Fruit fly (Drosophila melanogaster) whole organism, embryonic: ENCODE results near the gene Mco1.

ENCODE experiments used
- Antp ChIP-seq: fragments of 200-800 bp; sonication (Bioruptor generic); optimal IDR thresholded peaks from 3 replicates; lab custom pipeline; 2016; ENCODE audit warnings: missing biosample characterization, missing genetic modification characterization
- B-H2 ChIP-seq: fragments of 200-800 bp; sonication (Bioruptor generic); optimal IDR thresholded peaks from 2 replicates; lab custom pipeline; 2018; ENCODE audit warnings: missing biosample characterization, mild to moderate bottlenecking, missing genetic modification characterization
- CG10209 ChIP-seq: fragments of 200-800 bp; sonication (Bioruptor generic); optimal IDR thresholded peaks from 3 replicates; lab custom pipeline; 2017; ENCODE audit warnings: missing biosample characterization, mild to moderate bottlenecking, missing genetic modification characterization, missing genetic modification reagents
- CG10321 ChIP-seq: fragments of 200-800 bp; sonication (Bioruptor generic); IDR thresholded peaks from 2 replicates; pipeline ENCODE4 v1.3.6; 2022; ENCODE audit warnings: missing biosample characterization, missing genetic modification characterization
- CG11093 ChIP-seq: fragments of 200-800 bp; sonication (Bioruptor generic); IDR thresholded peaks from 3 replicates; pipeline ENCODE4 v1.3.6; 2022; ENCODE audit warnings: missing biosample characterization, missing genetic modification characterization
- CG11398 ChIP-seq: fragments of 200-800 bp; sonication (Bioruptor generic); optimal IDR thresholded peaks from 2 replicates; lab custom pipeline; 2016; ENCODE audit warnings: missing biosample characterization, missing genetic modification characterization
- CG11504 ChIP-seq: fragments of 200-800 bp; sonication (Bioruptor generic); optimal IDR thresholded peaks from 3 replicates; lab custom pipeline; 2019; ENCODE audit warnings: missing biosample characterization, mild to moderate bottlenecking, missing genetic modification characterization, moderate library complexity
- CG11560 ChIP-seq: fragments of 200-800 bp; sonication (Bioruptor generic); IDR thresholded peaks from 3 replicates; pipeline ENCODE4 v1.3.6; 2022; ENCODE audit warnings: missing biosample characterization, missing genetic modification characterization
- CG12071 ChIP-seq: fragments of 200-800 bp; sonication (Bioruptor generic); optimal IDR thresholded peaks from 3 replicates; lab custom pipeline; 2018; ENCODE audit warnings: missing biosample characterization, mild to moderate bottlenecking, missing genetic modification characterization
- CG12104 ChIP-seq: fragments of 200-800 bp; sonication (Bioruptor generic); optimal IDR thresholded peaks from 3 replicates; lab custom pipeline; 2016; ENCODE audit warnings: missing biosample characterization, missing genetic modification characterization
- CG2875 ChIP-seq: fragments of 200-800 bp; sonication (Bioruptor generic); optimal IDR thresholded peaks from 2 replicates; lab custom pipeline; 2017; ENCODE audit warnings: missing biosample characterization, mild to moderate bottlenecking, missing genetic modification characterization, missing genetic modification reagents
- CG32767 ChIP-seq: fragments of 200-800 bp; sonication (Bioruptor generic); IDR thresholded peaks from 2 replicates; pipeline ENCODE4 v1.3.6; 2022; ENCODE audit warnings: missing biosample characterization, missing genetic modification characterization
- CG33557 ChIP-seq: fragments of 200-800 bp; sonication (Bioruptor generic); optimal IDR thresholded peaks from 2 replicates; lab custom pipeline; 2019; ENCODE audit warnings: missing biosample characterization, mild to moderate bottlenecking, missing genetic modification characterization, moderate library complexity
- CG4328 ChIP-seq: fragments of 200-800 bp; sonication (Bioruptor generic); optimal IDR thresholded peaks from 3 replicates; lab custom pipeline; 2017; ENCODE audit warnings: missing biosample characterization, missing genetic modification reagents, missing genetic modification characterization
- CG4424 ChIP-seq: fragments of 200-800 bp; sonication (Bioruptor generic); optimal IDR thresholded peaks from 3 replicates; lab custom pipeline; 2016; ENCODE audit warnings: missing biosample characterization, missing genetic modification characterization
- CG4854 ChIP-seq: fragments of 200-800 bp; sonication (Bioruptor generic); optimal IDR thresholded peaks from 2 replicates; lab custom pipeline; 2016; ENCODE audit warnings: missing biosample characterization, missing genetic modification characterization, inconsistent platforms
- CG8388 ChIP-seq: fragments of 200-800 bp; sonication (Bioruptor generic); optimal IDR thresholded peaks from 2 replicates; lab custom pipeline; 2019; ENCODE audit warnings: missing biosample characterization, mild to moderate bottlenecking, missing genetic modification characterization, moderate library complexity
- CG8944 ChIP-seq: fragments of 200-800 bp; sonication (Bioruptor generic); optimal IDR thresholded peaks from 3 replicates; lab custom pipeline; 2016; ENCODE audit warnings: missing biosample characterization, missing genetic modification characterization
- CG9609 ChIP-seq: fragments of 200-800 bp; sonication (Bioruptor generic); optimal IDR thresholded peaks from 3 replicates; lab custom pipeline; 2016; ENCODE audit warnings: missing biosample characterization, missing genetic modification characterization
- CG9727 ChIP-seq: fragments of 200-800 bp; sonication (Bioruptor generic); optimal IDR thresholded peaks from 3 replicates; lab custom pipeline; 2017; ENCODE audit warnings: missing biosample characterization, mild to moderate bottlenecking, missing genetic modification characterization
- Dbx ChIP-seq: fragments of 200-800 bp; sonication (Bioruptor generic); IDR thresholded peaks from 3 replicates; pipeline ENCODE4 v1.3.6; 2022; ENCODE audit warnings: missing biosample characterization, missing genetic modification characterization
- Dll ChIP-seq: fragments of 200-800 bp; sonication (Bioruptor generic); IDR thresholded peaks from 4 replicates; pipeline ENCODE4 v1.3.6; 2022; ENCODE audit warnings: missing biosample characterization, missing genetic modification characterization; ENCODE audit not compliant: partially characterized antibody
- E2f1 ChIP-seq: fragments of 200-800 bp; sonication (Bioruptor generic); IDR thresholded peaks from 2 replicates; pipeline ENCODE4 v1.3.6; 2022; ENCODE audit warnings: missing biosample characterization, missing genetic modification characterization
- Ets65A ChIP-seq: fragments of 200-800 bp; sonication (Bioruptor generic); peaks from one replicate; lab custom pipeline; 2016; ENCODE audit warnings: missing biosample characterization, missing genetic modification characterization
- HmgD ChIP-seq: fragments of 200-800 bp; sonication (Bioruptor generic); optimal IDR thresholded peaks from 3 replicates; lab custom pipeline; 2016; ENCODE audit warnings: missing biosample characterization, missing genetic modification characterization
- Meics ChIP-seq: fragments of 200-800 bp; sonication (Bioruptor generic); optimal IDR thresholded peaks from 2 replicates; lab custom pipeline; 2017; ENCODE audit warnings: missing biosample characterization, mild to moderate bottlenecking, missing genetic modification characterization
- Ptx1 ChIP-seq: fragments of 200-800 bp; sonication (Bioruptor generic); IDR thresholded peaks from 2 replicates; pipeline ENCODE4 v1.3.6; 2022; ENCODE audit warnings: missing biosample characterization, missing genetic modification characterization
- Rfx ChIP-seq: fragments of 200-800 bp; sonication (Bioruptor generic); IDR thresholded peaks from 2 replicates; pipeline ENCODE4 v1.3.6; 2022; ENCODE audit warnings: missing biosample characterization, missing genetic modification characterization
- Sox100B ChIP-seq: fragments of 200-800 bp; sonication (Bioruptor generic); optimal IDR thresholded peaks from 3 replicates; lab custom pipeline; 2018; ENCODE audit warnings: missing biosample characterization, mild to moderate bottlenecking, missing genetic modification characterization
- Ssrp ChIP-seq: fragments of 200-800 bp; sonication (Bioruptor generic); optimal IDR thresholded peaks from 2 replicates; lab custom pipeline; 2018; ENCODE audit warnings: missing biosample characterization, mild to moderate bottlenecking, missing genetic modification characterization, moderate library complexity
- bbx ChIP-seq: fragments of 200-800 bp; sonication (Bioruptor generic); IDR thresholded peaks from 2 replicates; pipeline ENCODE4 v1.3.6; 2022; ENCODE audit warnings: missing biosample characterization, missing genetic modification characterization; ENCODE audit not compliant: partially characterized antibody
- caup ChIP-seq: fragments of 200-800 bp; sonication (Bioruptor generic); optimal IDR thresholded peaks from 3 replicates; lab custom pipeline; 2017; ENCODE audit warnings: missing biosample characterization, mild to moderate bottlenecking, missing genetic modification characterization, moderate library complexity; ENCODE audit not compliant: severe bottlenecking
- cwo ChIP-seq: fragments of 200-800 bp; sonication (Bioruptor generic); optimal IDR thresholded peaks from 3 replicates; lab custom pipeline; 2017; ENCODE audit warnings: missing biosample characterization, missing genetic modification characterization, mild to moderate bottlenecking, moderate library complexity, missing genetic modification reagents
- fru ChIP-seq: fragments of >200 bp; optimal IDR thresholded peaks from 2 replicates; lab custom pipeline; 2017
- gcm2 ChIP-seq: fragments of 200-800 bp; sonication (Bioruptor generic); optimal IDR thresholded peaks from 2 replicates; lab custom pipeline; 2016; ENCODE audit warnings: missing biosample characterization, missing genetic modification characterization
- grn ChIP-seq: fragments of 200-800 bp; sonication (Bioruptor generic); optimal IDR thresholded peaks from 3 replicates; lab custom pipeline; 2017; ENCODE audit warnings: missing biosample characterization, missing genetic modification characterization
- inv ChIP-seq: fragments of 200-800 bp; sonication (Bioruptor generic); IDR thresholded peaks from 2 replicates; pipeline ENCODE4 v1.3.6; 2022; ENCODE audit warnings: missing biosample characterization, missing genetic modification characterization; ENCODE audit not compliant: partially characterized antibody
- kah ChIP-seq: fragments of 200-800 bp; sonication (Bioruptor generic); optimal IDR thresholded peaks from 2 replicates; lab custom pipeline; 2018; ENCODE audit warnings: missing biosample characterization, mild to moderate bottlenecking, missing genetic modification characterization
- onecut ChIP-seq: fragments of 200-800 bp; sonication (Bioruptor generic); IDR thresholded peaks from 2 replicates; pipeline ENCODE4 v1.3.6; 2022; ENCODE audit warnings: missing biosample characterization, missing genetic modification characterization
- prd ChIP-seq, 3 experiments: fragments of >200 bp in 2 of 3; fragments of 200-800 bp in 1 of 3; sonication (Bioruptor generic) in 1 of 3; optimal IDR thresholded peaks in 2 of 3; IDR thresholded peaks in 1 of 3; 2 replicates in 2 of 3; 3 replicates in 1 of 3; pipeline versions ENCODE4 v1.3.6 to Lab custom; 2017 to 2022; ENCODE audit warnings: missing biosample characterization in 1 of 3, missing genetic modification characterization in 1 of 3
- pzg ChIP-seq: fragments of 200-800 bp; sonication (Bioruptor generic); optimal IDR thresholded peaks from 3 replicates; lab custom pipeline; 2018; ENCODE audit warnings: missing biosample characterization, mild to moderate bottlenecking, missing genetic modification characterization, moderate library complexity
- ranshi ChIP-seq: fragments of 200-800 bp; sonication (Bioruptor generic); IDR thresholded peaks from 2 replicates; pipeline ENCODE4 v1.3.6; 2022; ENCODE audit warnings: missing biosample characterization, missing genetic modification characterization
- row ChIP-seq: fragments of 200-800 bp; sonication (Bioruptor generic); IDR thresholded peaks from 3 replicates; pipeline ENCODE4 v1.3.6; 2022; ENCODE audit warnings: missing biosample characterization, missing genetic modification characterization
- slp2 ChIP-seq: fragments of 200-800 bp; sonication (Bioruptor generic); optimal IDR thresholded peaks from 2 replicates; lab custom pipeline; 2016; ENCODE audit warnings: missing biosample characterization, missing genetic modification characterization
- stwl ChIP-seq: fragments of 200-800 bp; sonication (Bioruptor generic); optimal IDR thresholded peaks from 3 replicates; lab custom pipeline; 2018; ENCODE audit warnings: missing biosample characterization, mild to moderate bottlenecking, missing genetic modification characterization, moderate library complexity
- sug ChIP-seq: fragments of 200-800 bp; optimal IDR thresholded peaks from 2 replicates; lab custom pipeline; 2019; ENCODE audit warnings: missing biosample characterization, mild to moderate bottlenecking, missing genetic modification characterization, moderate library complexity
- tin ChIP-seq: fragments of 200-800 bp; sonication (Bioruptor generic); optimal IDR thresholded peaks from 3 replicates; lab custom pipeline; 2016; ENCODE audit warnings: missing biosample characterization, missing genetic modification characterization
- unpg ChIP-seq: fragments of 200-800 bp; sonication (Bioruptor generic); optimal IDR thresholded peaks from 3 replicates; lab custom pipeline; 2018; ENCODE audit warnings: missing biosample characterization, mild to moderate bottlenecking, missing genetic modification characterization, moderate library complexity
- usp ChIP-seq: fragments of >200 bp; optimal IDR thresholded peaks from 2 replicates; lab custom pipeline; 2017; ENCODE audit warnings: missing biosample characterization, missing genetic modification characterization

Mco1 gene

DNA sequence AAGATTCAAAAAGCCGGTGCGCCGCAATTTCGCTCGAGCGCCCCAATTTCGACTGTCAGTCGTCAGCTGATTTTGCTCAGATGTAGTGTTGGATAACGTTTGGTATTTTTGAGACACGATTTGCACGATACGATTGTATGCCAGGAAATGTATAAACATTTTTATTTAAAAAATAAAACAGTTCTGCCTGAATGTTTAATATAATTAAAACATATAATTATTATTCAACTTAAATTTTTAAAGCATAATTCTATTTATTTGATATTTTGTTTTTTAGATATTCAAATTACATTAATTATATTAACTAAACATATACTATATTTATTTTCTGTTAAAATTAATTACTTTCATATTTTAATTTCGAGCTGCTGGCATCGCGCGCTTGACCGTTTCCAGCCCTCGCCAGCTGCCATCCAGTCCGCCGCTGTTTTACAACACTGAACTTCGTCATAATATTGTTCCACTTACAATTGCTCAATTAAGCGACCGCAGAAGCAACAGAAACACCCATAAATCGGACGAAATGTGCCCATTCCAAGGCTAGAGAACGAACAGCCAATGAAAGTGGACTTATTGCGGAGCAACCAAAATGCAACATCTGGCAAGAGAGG is 14.7 kb downstream of the Mco1 start, which contains the start of the genes FucTB and scat (continued):
- TF ChIP-seq Rfx (GFP tag; lab: Robert Waterston, UW) (peak; percentile 94), CG11504 (tag; lab: Kevin White, UChicago) (peak; percentile 92), stwl (peak; percentile 71), CG10321 (GFP tag; lab: Robert Waterston, UW) (peak; percentile 68), Ptx1 (peak; percentile 95), CG9609 (GFP tag; lab: Kevin White, UChicago) (peak; percentile 75), inv (GFP tag; lab: Robert Waterston, UW) (peak; percentile 54; the same call in 1 of the 2 replicates), kah (peak; percentile 50), Ssrp (tag; lab: Kevin White, UChicago) (peak; percentile 97), CG12104 (GFP tag; lab: Kevin White, UChicago) (peak; percentile 91), usp (GFP tag; lab: Kevin White, UChicago) (no peak), gcm2 (GFP tag; lab: Kevin White, UChicago) (no peak), CG10209 (GFP tag; lab: Kevin White, UChicago) (peak; percentile 94), CG11093 (GFP tag; lab: Robert Waterston, UW) (peak; percentile 90), onecut (GFP tag; lab: Robert Waterston, UW) (peak; percentile 74), CG2875 (GFP tag; lab: Kevin White, UChicago) (peak; percentile 75), Meics (peak; percentile 91), CG8388 (GFP tag; lab: Kevin White, UChicago) (peak; percentile 86), CG8944 (peak; percentile 60), HmgD (no peak), CG11398 (GFP tag; lab: Kevin White, UChicago) (peak; percentile 35), Ets65A (GFP tag; lab: Kevin White, UChicago) (peak; percentile 99), grn (GFP tag; lab: Kevin White, UChicago) (no peak), cwo (GFP tag; lab: Kevin White, UChicago) (peak; percentile 72), pzg (GFP tag; lab: Kevin White, UChicago) (peak; percentile 22), CG4424 (GFP tag; lab: Kevin White, UChicago) (peak; percentile 91), CG12071 (no peak), sug (tag; lab: Kevin White, UChicago) (peak; percentile 87), row (peak; percentile 94), CG4854 (peak; percentile 47), Dbx (GFP tag; lab: Robert Waterston, UW) (peak; percentile 94), CG11560 (tag; lab: Robert Waterston, UW) (peak; percentile 84), fru (lab: Kevin White, UChicago) (no peak), prd (optimal IDR thresholded peaks at IDR 0.05; lab: Kevin White, UChicago) (no peak), prd (GFP tag; IDR thresholded peaks at IDR 0.05; lab: Robert Waterston, UW) (peak; percentile 95), bbx (GFP tag; lab: Robert Waterston, UW) (peak; percentile 23; the same call in 1 of the 2 replicates), caup (GFP tag; lab: Kevin White, UChicago) (peak; percentile 78), Dll (GFP tag; lab: Robert Waterston, UW) (0 out of 4 replicates have a peak, but pooled peaks have one; percentile 53), slp2 (no peak), CG32767 (GFP tag; lab: Robert Waterston, UW) (peak; percentile 84; the same call in 1 of the 2 replicates), CG33557 (GFP tag; lab: Kevin White, UChicago) (peak; percentile 86), Antp (GFP tag; lab: Kevin White, UChicago) (peak; percentile 55), CG9727 (GFP tag; lab: Kevin White, UChicago) (peak; percentile 96), tin (GFP tag; lab: Kevin White, UChicago) (peak; percentile 92), CG4328 (peak; percentile 89), unpg (GFP tag; lab: Kevin White, UChicago) (peak; percentile 84), ranshi (GFP tag; lab: Robert Waterston, UW) (peak; percentile 87), B-H2 (peak; percentile 89), E2f1 (peak; percentile 91), Sox100B (GFP tag; lab: Kevin White, UChicago) (peak; percentile 87)
